Worm (Caenorhabditis elegans): ENCODE measurements around the gene fbxb-9.

DNA sequence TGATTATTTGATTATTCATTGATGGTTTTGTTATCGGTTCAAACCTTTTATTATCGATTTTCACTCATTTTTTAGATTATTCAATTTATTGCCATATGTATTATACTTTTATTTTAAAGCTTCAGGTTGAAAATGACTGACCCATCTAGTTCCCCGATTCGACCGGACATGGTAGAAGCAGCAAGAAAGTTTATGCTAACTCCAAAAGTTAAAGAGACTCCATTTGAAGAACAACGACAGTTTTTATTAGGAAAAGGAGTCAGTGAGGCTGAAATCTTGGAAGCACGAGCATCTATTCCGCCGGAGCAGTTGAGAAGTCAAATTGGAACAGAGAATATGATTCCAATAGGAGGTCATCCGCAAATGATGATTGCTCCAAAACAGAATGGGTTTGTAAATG lies 20.7 kb upstream of the fbxb-9 start, which contains the start of gene prx-14:
- TF ChIP-seq ama-1 (optimal IDR thresholded peaks at IDR 0.05) (no peak), ztf-4 (tag; optimal IDR thresholded peaks at IDR 0.05) (no peak), blmp-1 (tag; optimal IDR thresholded peaks at IDR 0.05; ENCODE audit: insufficient read depth) (no peak), skn-1 (tag; optimal IDR thresholded peaks at IDR 0.05) (no peak), elt-1 (tag; optimal IDR thresholded peaks at IDR 0.05) (no peak), nhr-77 (tag; optimal IDR thresholded peaks at IDR 0.05) (no peak), nhr-12 (tag; optimal IDR thresholded peaks at IDR 0.05) (no peak), lin-39 (tag; optimal IDR thresholded peaks at IDR 0.05) (no peak), zag-1 (tag; optimal IDR thresholded peaks at IDR 0.05) (no peak)
